Fruit fly (Drosophila melanogaster) whole organism, embryonic: ENCODE data around the gene CG10011.

Experiments
- CG34224 ChIP-seq: fragments of 200-800 bp; sonication (Bioruptor generic); IDR thresholded peaks from 3 replicates; pipeline ENCODE4 v1.3.6; 2022; ENCODE audit warnings: missing biosample characterization, missing genetic modification characterization; ENCODE audit not compliant: partially characterized antibody
- Myb ChIP-seq: fragments of 200-800 bp; sonication (Bioruptor generic); optimal IDR thresholded peaks from 2 replicates; lab custom pipeline; 2016; ENCODE audit warnings: missing biosample characterization, missing genetic modification characterization
- cato ChIP-seq: fragments of 200-800 bp; sonication (Bioruptor generic); optimal IDR thresholded peaks from 2 replicates; lab custom pipeline; 2016; ENCODE audit warnings: missing biosample characterization, missing genetic modification characterization, borderline replicate concordance
- shn ChIP-seq: fragments of 200-800 bp; sonication (Bioruptor generic); optimal IDR thresholded peaks from 3 replicates; lab custom pipeline; 2016; ENCODE audit warnings: missing biosample characterization, missing genetic modification characterization
- vfl ChIP-seq: fragments of 200-800 bp; sonication (Bioruptor generic); optimal IDR thresholded peaks from 2 replicates; lab custom pipeline; 2016; ENCODE audit warnings: missing biosample characterization, missing genetic modification characterization
- yki ChIP-seq: fragments of >200 bp; optimal IDR thresholded peaks from 3 replicates; lab custom pipeline; 2018

DNA sequence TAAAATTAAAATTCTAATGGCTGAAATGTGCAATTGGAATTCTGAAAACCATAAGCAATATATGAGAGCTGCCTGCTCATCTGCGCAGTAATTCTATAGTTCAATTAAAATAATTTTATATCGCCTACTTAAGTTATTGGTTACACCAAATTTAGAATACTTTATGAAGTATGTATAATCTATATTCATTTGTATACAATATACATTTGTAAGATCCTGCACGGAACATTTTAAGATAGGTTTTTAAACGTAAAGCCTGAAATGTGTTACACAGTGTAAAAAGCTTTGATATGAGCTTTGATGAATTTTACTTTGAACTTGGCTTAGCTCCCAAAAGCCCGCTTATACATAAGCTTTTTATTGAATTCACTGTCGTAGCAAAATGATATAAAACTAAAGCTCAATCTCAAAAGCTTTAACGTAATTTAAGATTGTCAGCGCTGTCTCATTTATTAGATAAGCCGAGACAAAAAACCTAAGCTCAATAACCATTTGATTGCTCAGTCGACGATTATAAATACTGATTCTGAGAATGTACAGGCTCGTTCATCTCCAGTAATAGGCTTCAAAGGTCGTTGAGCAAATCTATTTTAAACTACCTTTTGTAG lies 42.7 kb upstream of the CG10011 start:
- TF ChIP-seq shn (GFP tag; lab: Kevin White, UChicago) (no peak), vfl (GFP tag; lab: Kevin White, UChicago) (no peak), Myb (GFP tag; lab: Kevin White, UChicago) (no peak), CG34224 (no peak), yki (lab: Kevin White, UChicago) (no peak), cato (GFP tag; lab: Kevin White, UChicago) (no peak)
